Fruit fly (Drosophila melanogaster): Measurements from ENCODE around the gene Got2.

DNA sequence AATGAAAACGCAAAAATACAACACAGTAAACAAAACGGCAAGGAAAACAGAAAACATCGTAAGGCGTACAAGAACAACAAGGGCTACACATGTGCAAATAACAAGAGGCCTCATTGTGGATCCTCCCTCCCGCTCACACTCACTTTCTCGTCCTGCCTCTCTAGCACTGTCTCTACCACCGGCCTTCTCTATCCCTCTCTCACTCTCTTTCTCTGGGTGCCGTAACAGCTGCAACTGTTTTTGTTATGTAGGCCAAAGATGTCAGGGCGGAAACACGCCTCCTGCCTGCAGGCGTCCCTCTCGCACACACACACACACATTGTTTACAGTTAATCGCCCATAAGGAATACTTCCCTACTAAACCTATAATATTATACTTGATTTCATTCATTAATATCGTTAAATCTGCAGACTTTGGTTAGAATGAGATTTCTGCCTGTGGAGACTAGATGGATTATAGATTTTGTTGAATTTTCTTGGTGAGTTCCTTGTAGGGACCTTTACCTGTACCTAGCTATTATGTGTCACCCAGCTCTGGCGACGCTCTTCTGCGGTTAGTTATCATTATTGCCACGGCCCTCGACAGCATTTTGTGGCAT lies 26.4 kb upstream of the Got2 start:
- TF ChIP-seq Eip93F (GFP tag; optimal IDR thresholded peaks at IDR 0.05): no peak
- no peak for TF ChIP-seq CG7368 (GFP tag; optimal IDR thresholded peaks at IDR 0.05)
- no peak for TF ChIP-seq CG6808 (GFP tag; optimal IDR thresholded peaks at IDR 0.05)
